Fruit fly (Drosophila melanogaster): ENCODE measurements around the gene CG6761.
A peak's percentile ranks its signal among the peaks of the same experiment; 100 is the strongest.

DNA sequence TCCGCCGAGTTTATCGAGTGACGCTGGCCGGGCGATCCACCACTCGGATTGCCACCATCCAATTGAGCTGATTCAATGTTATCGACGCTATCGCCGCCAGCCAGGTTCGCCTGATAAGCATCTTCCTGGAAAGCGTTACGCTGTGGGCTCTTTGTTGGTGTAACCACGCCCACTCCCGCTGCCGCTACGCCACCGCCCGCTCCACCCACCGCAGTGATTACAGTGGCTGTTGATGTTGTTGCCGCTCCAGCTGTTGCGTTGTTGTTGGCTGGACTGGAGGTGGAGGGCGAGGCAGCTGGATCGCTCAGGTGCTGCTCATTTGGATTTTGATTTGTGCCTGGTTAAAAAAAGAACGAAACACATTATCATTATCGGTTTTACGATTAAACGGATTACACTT is 32.0 kb downstream of the CG6761 start:
- no peak for TF ChIP-seq psq (optimal IDR thresholded peaks at IDR 0.05)
- TF ChIP-seq pan (optimal IDR thresholded peaks at IDR 0.05), result peak; percentile 17
